Worm (Caenorhabditis elegans) whole organism, young adult: ENCODE measurements around the gene T20D4.3.

Experiments
- F22D6.2 ChIP-seq: sonication (generic microtip); optimal IDR thresholded peaks from 2 replicates; lab custom pipeline; 2016; ENCODE audit warnings: mild to moderate bottlenecking, missing genetic modification characterization, missing compliant biosample characterization
- F57A8.1 ChIP-seq: fragments of 200-800 bp; sonication (Bioruptor generic); optimal IDR thresholded peaks from 2 replicates; lab custom pipeline; 2018; ENCODE audit warnings: mild to moderate bottlenecking, missing genetic modification characterization, moderate library complexity, missing compliant biosample characterization
- F57C9.4 ChIP-seq: sonication (generic microtip); optimal IDR thresholded peaks from 2 replicates; lab custom pipeline; 2017; ENCODE audit warnings: mild to moderate bottlenecking, missing genetic modification characterization, missing compliant biosample characterization
- ama-1 ChIP-seq, 3 experiments: fragments of 150-350 bp in 1 of 3; sonication (generic microtip) in 2 of 3; optimal IDR thresholded peaks; 2 replicates each; lab custom pipeline; 2014 to 2018; ENCODE audit warnings: missing biosample characterization in 2 of 3, missing genetic modification characterization in 2 of 3, missing genetic modification reagents in 2 of 3
- dox-1 ChIP-seq: fragments of 200-800 bp; sonication (Bioruptor generic); IDR thresholded peaks from 2 replicates; pipeline ENCODE4 v1.3.6; 2022; ENCODE audit warnings: missing genetic modification reagents, missing genetic modification characterization, missing compliant biosample characterization
- hsf-1 ChIP-seq: fragments of 200-800 bp; sonication (Bioruptor generic); IDR thresholded peaks from 2 replicates; pipeline ENCODE4 v1.3.6; 2022; ENCODE audit warnings: missing genetic modification reagents, missing genetic modification characterization, missing compliant biosample characterization
- lir-1 ChIP-seq: fragments of 200-800 bp; sonication (Bioruptor generic); conservative IDR thresholded peaks from 2 replicates; pipeline ENCODE4 v1.3.6; 2022; ENCODE audit warnings: missing genetic modification reagents, missing genetic modification characterization, missing compliant biosample characterization
- mel-28 ChIP-seq: sonication (generic microtip); optimal IDR thresholded peaks from 2 replicates; lab custom pipeline; 2016; ENCODE audit warnings: borderline replicate concordance, mild to moderate bottlenecking, missing genetic modification characterization, missing compliant biosample characterization
- nhr-27 ChIP-seq: fragments of 200-800 bp; sonication (Bioruptor generic); optimal IDR thresholded peaks from 2 replicates; lab custom pipeline; 2018; ENCODE audit warnings: mild to moderate bottlenecking, missing genetic modification characterization, moderate library complexity, missing compliant biosample characterization
- nhr-80 ChIP-seq: sonication (generic microtip); optimal IDR thresholded peaks from 2 replicates; lab custom pipeline; 2016; ENCODE audit warnings: missing genetic modification characterization, missing compliant biosample characterization
- pha-4 ChIP-seq: fragments of 150-350 bp; sonication (generic microtip); optimal IDR thresholded peaks from 2 replicates; lab custom pipeline; 2014; ENCODE audit warnings: missing biosample characterization, missing genetic modification reagents, missing genetic modification characterization
- sdz-38 ChIP-seq: sonication (generic microtip); optimal IDR thresholded peaks from 2 replicates; lab custom pipeline; 2016; ENCODE audit warnings: missing genotype, missing genetic modification characterization, missing compliant biosample characterization
- somi-1 ChIP-seq: fragments of 200-800 bp; sonication (Bioruptor generic); optimal IDR thresholded peaks from 2 replicates; lab custom pipeline; 2018; ENCODE audit warnings: mild to moderate bottlenecking, missing genetic modification characterization, missing compliant biosample characterization

DNA sequence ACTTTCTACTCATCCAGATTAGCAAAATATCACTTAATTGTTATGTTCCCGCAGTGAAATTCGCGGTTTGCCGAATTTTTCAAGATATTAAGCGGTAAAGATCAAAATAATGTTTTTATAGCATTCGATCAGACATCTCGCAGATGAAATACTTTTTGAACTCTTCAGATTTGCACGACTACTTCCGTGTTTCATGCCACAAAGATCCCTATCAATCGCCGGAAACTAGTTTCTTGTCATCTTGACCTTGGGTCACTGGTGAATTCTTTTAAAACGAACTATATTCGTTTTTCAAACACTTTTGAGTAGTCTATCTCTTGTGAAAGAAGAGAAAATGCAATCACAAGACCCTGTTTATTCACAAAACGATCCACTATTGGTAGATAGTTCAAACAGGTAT, 5.0 kb upstream of the T20D4.3 start, which contains the start of gene txt-11:
- TF ChIP-seq ama-1 (optimal IDR thresholded peaks at IDR 0.05; lab: Kevin White, UChicago) (no peak), ama-1 (GFP tag; optimal IDR thresholded peaks at IDR 0.05; lab: Kevin White, UChicago) (no peak), nhr-80 (tag; lab: Kevin White, UChicago) (no peak), hsf-1 (GFP tag; lab: Robert Waterston, UW) (no peak), nhr-27 (tag; lab: Kevin White, UChicago) (no peak), F57C9.4 (tag; lab: Kevin White, UChicago) (no peak), dox-1 (GFP tag; lab: Robert Waterston, UW) (no peak), sdz-38 (tag; lab: Kevin White, UChicago) (no peak), F22D6.2 (tag; lab: Kevin White, UChicago) (no peak), mel-28 (tag; lab: Kevin White, UChicago) (no peak), somi-1 (GFP tag; lab: Kevin White, UChicago) (no peak), lir-1 (GFP tag; lab: Robert Waterston, UW) (no peak), F57A8.1 (GFP tag; lab: Kevin White, UChicago) (no peak), pha-4 (tag; lab: Kevin White, UChicago) (no peak)
